Worm (Caenorhabditis elegans) whole organism, mixed stage, embryonic: Measurements from ENCODE around the gene clc-11.

Experiments used
- blmp-1 ChIP-seq: fragments of 150-350 bp; optimal IDR thresholded peaks from 2 replicates; lab custom pipeline; 2014; ENCODE audit warnings: missing biosample characterization, missing genetic modification characterization
- ces-1 ChIP-seq: fragments of 150-350 bp; optimal IDR thresholded peaks from 2 replicates; lab custom pipeline; 2014; ENCODE audit warnings: missing biosample characterization, missing genetic modification reagents, missing genetic modification characterization
- elt-1 ChIP-seq: sonication (generic microtip); optimal IDR thresholded peaks from 2 replicates; lab custom pipeline; 2017; ENCODE audit warnings: missing genetic modification characterization, mild to moderate bottlenecking, missing compliant biosample characterization, antibody characterized with exemption, moderate library complexity, borderline replicate concordance; ENCODE audit not compliant: insufficient read depth
- elt-3 ChIP-seq: fragments of 150-350 bp; optimal IDR thresholded peaks from 2 replicates; lab custom pipeline; 2014; ENCODE audit warnings: missing biosample characterization, missing genetic modification characterization
- nhr-12 ChIP-seq: fragments of 150-350 bp; optimal IDR thresholded peaks from 2 replicates; lab custom pipeline; 2014; ENCODE audit warnings: missing biosample characterization, missing genetic modification characterization
- nhr-237 ChIP-seq: fragments of 150-350 bp; optimal IDR thresholded peaks from 2 replicates; lab custom pipeline; 2014; ENCODE audit warnings: missing biosample characterization, missing genetic modification characterization
- nhr-28 ChIP-seq: fragments of 150-350 bp; optimal IDR thresholded peaks from 2 replicates; lab custom pipeline; 2014; ENCODE audit warnings: missing biosample characterization, missing genetic modification characterization
- nhr-76 ChIP-seq: sonication (generic microtip); optimal IDR thresholded peaks from 2 replicates; lab custom pipeline; 2017; ENCODE audit warnings: missing biosample characterization, missing genetic modification characterization
- sem-2 ChIP-seq: fragments of 200-800 bp; sonication (Bioruptor generic); optimal IDR thresholded peaks from 2 replicates; lab custom pipeline; 2018; ENCODE audit warnings: mild to moderate bottlenecking, missing genetic modification characterization, missing compliant biosample characterization
- snpc-4 ChIP-seq: fragments of 150-350 bp; optimal IDR thresholded peaks from 2 replicates; lab custom pipeline; 2014; ENCODE audit warnings: missing biosample characterization, missing genetic modification characterization
- unc-62 ChIP-seq: fragments of 150-350 bp; optimal IDR thresholded peaks from 2 replicates; lab custom pipeline; 2014; ENCODE audit warnings: missing biosample characterization, missing genetic modification reagents, missing genetic modification characterization
- ztf-11 ChIP-seq: fragments of 150-350 bp; optimal IDR thresholded peaks from 2 replicates; lab custom pipeline; 2014; ENCODE audit warnings: missing biosample characterization, missing genetic modification characterization

ce11 chrV:16121451-16121850, 18.0 kb downstream of the clc-11 start:
- TF ChIP-seq snpc-4 (tag; lab: Kevin White, UChicago) (no peak), sem-2 (no peak), unc-62 (no peak), nhr-237 (tag; lab: Kevin White, UChicago) (no peak), nhr-76 (tag; lab: Kevin White, UChicago) (no peak), nhr-28 (tag; lab: Kevin White, UChicago) (no peak), elt-1 (no peak), ces-1 (no peak), nhr-12 (tag; lab: Kevin White, UChicago) (no peak), ztf-11 (tag; lab: Kevin White, UChicago) (no peak), blmp-1 (tag; lab: Kevin White, UChicago) (no peak), elt-3 (tag; lab: Kevin White, UChicago) (no peak)
